Fruit fly (Drosophila melanogaster): Measurements from ENCODE around the gene sowah.
A peak's percentile ranks its signal among the peaks of the same experiment; 100 is the strongest.

Gene sowah

DNA sequence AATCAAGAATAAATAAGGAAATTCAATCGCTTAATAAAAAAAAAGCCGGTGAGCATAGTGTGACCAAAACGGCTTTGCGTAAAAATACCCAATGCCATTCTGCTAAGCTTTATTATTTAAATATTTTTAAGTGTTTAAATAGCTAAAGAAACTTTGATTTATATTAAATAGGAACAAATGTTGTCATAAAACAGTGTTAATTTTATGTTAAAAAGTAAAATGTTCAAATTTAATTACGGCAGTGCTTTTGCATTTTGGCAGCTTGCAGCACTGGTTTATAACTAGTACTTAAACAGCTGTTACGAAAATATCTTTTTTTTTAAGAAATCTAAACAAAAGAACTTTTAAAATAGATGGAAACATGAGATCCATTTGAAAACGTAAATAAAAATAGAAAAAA, 71.1 kb downstream of the sowah start, which contains the start of the genes CG10638 and CG10681 (continued):
- peak; percentile 61 for TF ChIP-seq gem (tag; optimal IDR thresholded peaks at IDR 0.05)
- TF ChIP-seq tup (GFP tag; optimal IDR thresholded peaks at IDR 0.05), result no peak
- no peak for TF ChIP-seq CG2875 (GFP tag; optimal IDR thresholded peaks at IDR 0.05)
- no peak for TF ChIP-seq CG3163 (GFP tag; optimal IDR thresholded peaks at IDR 0.05)
- no peak for TF ChIP-seq ato (GFP tag; IDR thresholded peaks at IDR 0.05; ENCODE audit: partially characterized antibody)
- TF ChIP-seq br (optimal IDR thresholded peaks at IDR 0.05), result no peak
- TF ChIP-seq CG18476 (GFP tag; optimal IDR thresholded peaks at IDR 0.05), result peak; percentile 53
- no peak for TF ChIP-seq danr (GFP tag; IDR thresholded peaks at IDR 0.05)
- peak; percentile 15 for TF ChIP-seq lab (GFP tag; optimal IDR thresholded peaks at IDR 0.05)
- no peak for TF ChIP-seq ERR (GFP tag; optimal IDR thresholded peaks at IDR 0.05)
- peak; percentile 65 for TF ChIP-seq CG13287 (GFP tag; IDR thresholded peaks at IDR 0.05; ENCODE audit: partially characterized antibody)
- no peak for TF ChIP-seq CG6272 (GFP tag; IDR thresholded peaks at IDR 0.05)
- no peak for TF ChIP-seq CG15696 (tag; optimal IDR thresholded peaks at IDR 0.05)
- TF ChIP-seq Mrtf (GFP tag; IDR thresholded peaks at IDR 0.05), result no peak
- no peak for TF ChIP-seq eyg (GFP tag; optimal IDR thresholded peaks at IDR 0.05)
- no peak for TF ChIP-seq mam (GFP tag; optimal IDR thresholded peaks at IDR 0.05)
- no peak for TF ChIP-seq CG30431 (GFP tag; optimal IDR thresholded peaks at IDR 0.05)
- peak; percentile 97 for TF ChIP-seq sqz (GFP tag; optimal IDR thresholded peaks at IDR 0.05)
- no peak for TF ChIP-seq CG16813 (GFP tag; IDR thresholded peaks at IDR 0.05; ENCODE audit: partially characterized antibody)
- peak; percentile 62 for TF ChIP-seq HmgZ (tag; optimal IDR thresholded peaks at IDR 0.05)
- no peak for TF ChIP-seq Side (GFP tag; optimal IDR thresholded peaks at IDR 0.05)
- peak; percentile 34 for TF ChIP-seq CG4820 (GFP tag; optimal IDR thresholded peaks at IDR 0.05)
- TF ChIP-seq ATbp (GFP tag; optimal IDR thresholded peaks at IDR 0.05), result no peak
- TF ChIP-seq CG6854 (GFP tag; optimal IDR thresholded peaks at IDR 0.05), result no peak
- no peak for TF ChIP-seq Dref (GFP tag; IDR thresholded peaks at IDR 0.05)
- TF ChIP-seq p53 (GFP tag; optimal IDR thresholded peaks at IDR 0.05), result no peak
- TF ChIP-seq cg (GFP tag; optimal IDR thresholded peaks at IDR 0.05), result no peak
- TF ChIP-seq dmrt11E (tag; optimal IDR thresholded peaks at IDR 0.05), result peak; percentile 8
- TF ChIP-seq cwo (GFP tag; optimal IDR thresholded peaks at IDR 0.05), result no peak
- no peak for TF ChIP-seq NFAT (GFP tag; IDR thresholded peaks at IDR 0.05)
- peak; percentile 63 for TF ChIP-seq CG4617 (GFP tag; optimal IDR thresholded peaks at IDR 0.05; ENCODE audit: borderline replicate concordance)
- TF ChIP-seq lmd (GFP tag; IDR thresholded peaks at IDR 0.05), result no peak
- no peak for TF ChIP-seq HLH3B (GFP tag; IDR thresholded peaks at IDR 0.05)
- TF ChIP-seq CG18011 (GFP tag; optimal IDR thresholded peaks at IDR 0.05), result peak; percentile 30
- no peak for TF ChIP-seq ro (GFP tag; IDR thresholded peaks at IDR 0.05)
- no peak for TF ChIP-seq inv (GFP tag; IDR thresholded peaks at IDR 0.05; ENCODE audit: partially characterized antibody)
- TF ChIP-seq C15 (GFP tag; IDR thresholded peaks at IDR 0.05), result no peak
- no peak for TF ChIP-seq sim (GFP tag; IDR thresholded peaks at IDR 0.05)
- TF ChIP-seq Ssrp (tag; optimal IDR thresholded peaks at IDR 0.05), result no peak
- TF ChIP-seq lilli (GFP tag; optimal IDR thresholded peaks at IDR 0.05), result peak; percentile 61
- no peak for TF ChIP-seq Rx (GFP tag; IDR thresholded peaks at IDR 0.05)
- no peak for TF ChIP-seq CG9817 (tag; optimal IDR thresholded peaks at IDR 0.05)
- TF ChIP-seq Optix (GFP tag; IDR thresholded peaks at IDR 0.05), result no peak
- TF ChIP-seq CG12219 (GFP tag; optimal IDR thresholded peaks at IDR 0.05), result no peak
- TF ChIP-seq CG4854 (GFP tag; optimal IDR thresholded peaks at IDR 0.05), result peak; percentile 10
- peak; percentile 78 for TF ChIP-seq ftz-f1 (GFP tag; optimal IDR thresholded peaks at IDR 0.05)
- TF ChIP-seq ind (GFP tag; optimal IDR thresholded peaks at IDR 0.05), result peak; percentile 27
- peak; percentile 27 for TF ChIP-seq NfI (GFP tag; optimal IDR thresholded peaks at IDR 0.05)
- no peak for TF ChIP-seq CG7271 (tag; optimal IDR thresholded peaks at IDR 0.05)
- peak; percentile 54 for TF ChIP-seq CG2712 (tag; optimal IDR thresholded peaks at IDR 0.05)
- no peak for TF ChIP-seq CG10274 (GFP tag; optimal IDR thresholded peaks at IDR 0.05)
- TF ChIP-seq org-1 (GFP tag; optimal IDR thresholded peaks at IDR 0.05), result no peak
